Fruit fly (Drosophila melanogaster) whole organism, embryonic: ENCODE data around the gene Gas8.

Experiments used
- Abd-B ChIP-seq: fragments of 200-800 bp; sonication (Bioruptor generic); optimal IDR thresholded peaks from 2 replicates; lab custom pipeline; 2018; ENCODE audit warnings: missing biosample characterization, mild to moderate bottlenecking, missing genetic modification characterization, moderate library complexity
- Blimp-1 ChIP-seq: fragments of 200-800 bp; sonication (Bioruptor generic); optimal IDR thresholded peaks from 3 replicates; lab custom pipeline; 2018; ENCODE audit warnings: missing biosample characterization, missing genetic modification characterization, mild to moderate bottlenecking, moderate library complexity, missing genetic modification reagents
- CG10979 ChIP-seq: fragments of 200-800 bp; sonication (Bioruptor generic); optimal IDR thresholded peaks from 2 replicates; lab custom pipeline; 2018; ENCODE audit warnings: missing biosample characterization, mild to moderate bottlenecking, missing genetic modification characterization, moderate library complexity
- CG12155 ChIP-seq: fragments of 200-800 bp; sonication (Bioruptor generic); optimal IDR thresholded peaks from 3 replicates; lab custom pipeline; 2016; ENCODE audit warnings: missing biosample characterization, missing genetic modification characterization
- CG1233 ChIP-seq: fragments of 200-800 bp; sonication (Bioruptor generic); optimal IDR thresholded peaks from 4 replicates; lab custom pipeline; 2018; ENCODE audit warnings: missing biosample characterization, mild to moderate bottlenecking, missing genetic modification characterization
- CG12769 ChIP-seq: fragments of 200-800 bp; sonication (Bioruptor generic); optimal IDR thresholded peaks from 2 replicates; lab custom pipeline; 2019; ENCODE audit warnings: missing biosample characterization, mild to moderate bottlenecking, missing genetic modification characterization, moderate library complexity
- CG13296 ChIP-seq: fragments of 200-800 bp; sonication (Bioruptor generic); optimal IDR thresholded peaks from 3 replicates; lab custom pipeline; 2018; ENCODE audit warnings: missing biosample characterization, mild to moderate bottlenecking, missing genetic modification characterization
- CG15269 ChIP-seq: fragments of 200-800 bp; sonication (Bioruptor generic); optimal IDR thresholded peaks from 2 replicates; lab custom pipeline; 2018; ENCODE audit warnings: missing biosample characterization, mild to moderate bottlenecking, missing genetic modification characterization, moderate library complexity
- CG15479 ChIP-seq: fragments of 200-800 bp; sonication (Bioruptor generic); optimal IDR thresholded peaks from 3 replicates; lab custom pipeline; 2019; ENCODE audit warnings: missing biosample characterization, mild to moderate bottlenecking, missing genetic modification characterization, moderate library complexity
- CG17359 ChIP-seq: fragments of 200-800 bp; sonication (Bioruptor generic); optimal IDR thresholded peaks from 3 replicates; lab custom pipeline; 2018; ENCODE audit warnings: missing biosample characterization, mild to moderate bottlenecking, missing genetic modification characterization, moderate library complexity
- CG18262 ChIP-seq: fragments of 200-800 bp; optimal IDR thresholded peaks from 3 replicates; lab custom pipeline; 2019; ENCODE audit warnings: missing biosample characterization, mild to moderate bottlenecking, missing genetic modification characterization, moderate library complexity
- CG31441 ChIP-seq: fragments of 200-800 bp; sonication (Bioruptor generic); IDR thresholded peaks from 2 replicates; pipeline ENCODE4 v1.3.6; 2022; ENCODE audit warnings: missing biosample characterization, missing genetic modification characterization
- CG4404 ChIP-seq: fragments of 200-800 bp; sonication (Bioruptor generic); IDR thresholded peaks from 2 replicates; pipeline ENCODE4 v1.3.6; 2022; ENCODE audit warnings: missing biosample characterization, missing genetic modification characterization
- CG6175 ChIP-seq: fragments of 200-800 bp; sonication (Bioruptor generic); IDR thresholded peaks from 3 replicates; pipeline ENCODE4 v1.3.6; 2022; ENCODE audit warnings: missing biosample characterization, missing genetic modification characterization
- CG6683 ChIP-seq: fragments of 200-800 bp; sonication (Bioruptor generic); optimal IDR thresholded peaks from 2 replicates; lab custom pipeline; 2017; ENCODE audit warnings: missing biosample characterization, mild to moderate bottlenecking, missing genetic modification characterization, missing genetic modification reagents
- CG6854 ChIP-seq: fragments of 200-800 bp; sonication (Bioruptor generic); optimal IDR thresholded peaks from 3 replicates; lab custom pipeline; 2017; ENCODE audit warnings: missing biosample characterization, mild to moderate bottlenecking, missing genetic modification characterization
- Chrac-16 ChIP-seq: fragments of 200-800 bp; sonication (Bioruptor generic); optimal IDR thresholded peaks from 3 replicates; lab custom pipeline; 2016; ENCODE audit warnings: missing biosample characterization, missing genetic modification characterization
- CrebB ChIP-seq: fragments of 200-800 bp; sonication (Bioruptor generic); optimal IDR thresholded peaks from 3 replicates; lab custom pipeline; 2018; ENCODE audit warnings: missing biosample characterization, mild to moderate bottlenecking, missing genetic modification characterization
- D19B ChIP-seq: fragments of 200-800 bp; sonication (Bioruptor generic); optimal IDR thresholded peaks from 2 replicates; lab custom pipeline; 2017; ENCODE audit warnings: missing biosample characterization, mild to moderate bottlenecking, missing genetic modification characterization
- Elba2 ChIP-seq: fragments of 200-800 bp; sonication (Bioruptor generic); optimal IDR thresholded peaks from 3 replicates; lab custom pipeline; 2016; ENCODE audit warnings: missing biosample characterization, missing genetic modification characterization
- Fer3 ChIP-seq: fragments of 200-800 bp; sonication (Bioruptor generic); optimal IDR thresholded peaks from 2 replicates; lab custom pipeline; 2018; ENCODE audit warnings: missing biosample characterization, mild to moderate bottlenecking, missing genetic modification characterization, moderate library complexity
- HHEX ChIP-seq: fragments of 200-800 bp; sonication (Bioruptor generic); optimal IDR thresholded peaks from 3 replicates; lab custom pipeline; 2017; ENCODE audit warnings: missing biosample characterization, mild to moderate bottlenecking, missing genetic modification characterization, missing genetic modification reagents
- Hmr ChIP-seq: fragments of 200-800 bp; sonication (Bioruptor generic); optimal IDR thresholded peaks from 3 replicates; lab custom pipeline; 2017; ENCODE audit warnings: mild to moderate bottlenecking, missing biosample characterization, missing genetic modification reagents, missing genetic modification characterization
- Meics ChIP-seq: fragments of 200-800 bp; sonication (Bioruptor generic); optimal IDR thresholded peaks from 2 replicates; lab custom pipeline; 2017; ENCODE audit warnings: missing biosample characterization, mild to moderate bottlenecking, missing genetic modification characterization
- NFAT ChIP-seq: fragments of 200-800 bp; sonication (Bioruptor generic); IDR thresholded peaks from 2 replicates; pipeline ENCODE4 v1.3.6; 2022; ENCODE audit warnings: missing biosample characterization, missing genetic modification characterization
- Oli ChIP-seq: fragments of 200-800 bp; sonication (Bioruptor generic); optimal IDR thresholded peaks from 2 replicates; lab custom pipeline; 2018; ENCODE audit warnings: missing biosample characterization, mild to moderate bottlenecking, missing genetic modification characterization, moderate library complexity
- Sox100B ChIP-seq: fragments of 200-800 bp; sonication (Bioruptor generic); optimal IDR thresholded peaks from 3 replicates; lab custom pipeline; 2018; ENCODE audit warnings: missing biosample characterization, mild to moderate bottlenecking, missing genetic modification characterization
- Ssrp ChIP-seq: fragments of 200-800 bp; sonication (Bioruptor generic); optimal IDR thresholded peaks from 2 replicates; lab custom pipeline; 2018; ENCODE audit warnings: missing biosample characterization, mild to moderate bottlenecking, missing genetic modification characterization, moderate library complexity
- Usf ChIP-seq: fragments of 200-800 bp; sonication (Bioruptor generic); optimal IDR thresholded peaks from 2 replicates; lab custom pipeline; 2017; ENCODE audit warnings: missing genotype, missing biosample characterization, missing genetic modification characterization
- abd-A ChIP-seq: fragments of 200-800 bp; sonication (Bioruptor generic); optimal IDR thresholded peaks from 3 replicates; lab custom pipeline; 2019; ENCODE audit warnings: missing biosample characterization, mild to moderate bottlenecking, missing genetic modification characterization, moderate library complexity
- amos ChIP-seq: fragments of 200-800 bp; sonication (Bioruptor generic); IDR thresholded peaks from 2 replicates; pipeline ENCODE4 v1.3.6; 2022; ENCODE audit warnings: missing biosample characterization, missing genetic modification characterization; ENCODE audit not compliant: partially characterized antibody
- ap ChIP-seq: fragments of 200-800 bp; sonication (Bioruptor generic); IDR thresholded peaks from 2 replicates; pipeline ENCODE4 v1.3.6; 2022; ENCODE audit warnings: missing biosample characterization, missing genetic modification characterization
- exex ChIP-seq: fragments of 200-800 bp; sonication (Bioruptor generic); optimal IDR thresholded peaks from 4 replicates; lab custom pipeline; 2018; ENCODE audit warnings: missing biosample characterization, mild to moderate bottlenecking, missing genetic modification characterization, moderate library complexity
- gcm2 ChIP-seq: fragments of 200-800 bp; sonication (Bioruptor generic); optimal IDR thresholded peaks from 2 replicates; lab custom pipeline; 2016; ENCODE audit warnings: missing biosample characterization, missing genetic modification characterization
- gem ChIP-seq: fragments of 200-800 bp; sonication (Bioruptor generic); optimal IDR thresholded peaks from 2 replicates; lab custom pipeline; 2019; ENCODE audit warnings: missing biosample characterization, mild to moderate bottlenecking, missing genetic modification characterization, moderate library complexity
- h ChIP-seq: fragments of >200 bp; optimal IDR thresholded peaks from 2 replicates; lab custom pipeline; 2017
- hb ChIP-seq: fragments of 200-800 bp; sonication (Bioruptor generic); IDR thresholded peaks from 3 replicates; pipeline ENCODE4 v1.3.6; 2022; ENCODE audit warnings: missing biosample characterization, missing genetic modification characterization; ENCODE audit not compliant: partially characterized antibody
- jing ChIP-seq: fragments of 200-800 bp; sonication (Bioruptor generic); optimal IDR thresholded peaks from 2 replicates; lab custom pipeline; 2018; ENCODE audit warnings: missing biosample characterization, mild to moderate bottlenecking, missing genetic modification characterization
- nerfin-1 ChIP-seq: fragments of 200-800 bp; sonication (Bioruptor generic); optimal IDR thresholded peaks from 3 replicates; lab custom pipeline; 2019; ENCODE audit warnings: missing biosample characterization, mild to moderate bottlenecking, missing genetic modification characterization, moderate library complexity
- onecut ChIP-seq: fragments of 200-800 bp; sonication (Bioruptor generic); IDR thresholded peaks from 2 replicates; pipeline ENCODE4 v1.3.6; 2022; ENCODE audit warnings: missing biosample characterization, missing genetic modification characterization
- phol ChIP-seq: fragments of 200-800 bp; sonication (Bioruptor generic); optimal IDR thresholded peaks from 3 replicates; lab custom pipeline; 2018; ENCODE audit warnings: missing biosample characterization, mild to moderate bottlenecking, missing genetic modification characterization, moderate library complexity
- pita ChIP-seq: fragments of 200-800 bp; sonication (Bioruptor generic); optimal IDR thresholded peaks from 2 replicates; lab custom pipeline; 2017; ENCODE audit warnings: missing biosample characterization, mild to moderate bottlenecking, missing genetic modification characterization
- scrt ChIP-seq: fragments of 200-800 bp; sonication (Bioruptor generic); optimal IDR thresholded peaks from 2 replicates; lab custom pipeline; 2018; ENCODE audit warnings: missing biosample characterization, mild to moderate bottlenecking, missing genetic modification characterization, moderate library complexity
- slou ChIP-seq: fragments of 200-800 bp; sonication (Bioruptor generic); optimal IDR thresholded peaks from 3 replicates; lab custom pipeline; 2016; ENCODE audit warnings: missing biosample characterization, missing genetic modification characterization
- sob ChIP-seq: fragments of 200-800 bp; sonication (Bioruptor generic); IDR thresholded peaks from 2 replicates; pipeline ENCODE4 v1.3.6; 2022; ENCODE audit warnings: missing biosample characterization, missing genetic modification characterization
- tgo ChIP-seq: fragments of 200-800 bp; sonication (Bioruptor generic); IDR thresholded peaks from 3 replicates; pipeline ENCODE4 v1.3.6; 2022; ENCODE audit warnings: missing biosample characterization, missing genetic modification characterization
- toy ChIP-seq: fragments of 200-800 bp; sonication (Bioruptor generic); IDR thresholded peaks from 2 replicates; pipeline ENCODE4 v1.3.6; 2022; ENCODE audit warnings: missing biosample characterization, missing genetic modification characterization

The Gas8 gene

DNA sequence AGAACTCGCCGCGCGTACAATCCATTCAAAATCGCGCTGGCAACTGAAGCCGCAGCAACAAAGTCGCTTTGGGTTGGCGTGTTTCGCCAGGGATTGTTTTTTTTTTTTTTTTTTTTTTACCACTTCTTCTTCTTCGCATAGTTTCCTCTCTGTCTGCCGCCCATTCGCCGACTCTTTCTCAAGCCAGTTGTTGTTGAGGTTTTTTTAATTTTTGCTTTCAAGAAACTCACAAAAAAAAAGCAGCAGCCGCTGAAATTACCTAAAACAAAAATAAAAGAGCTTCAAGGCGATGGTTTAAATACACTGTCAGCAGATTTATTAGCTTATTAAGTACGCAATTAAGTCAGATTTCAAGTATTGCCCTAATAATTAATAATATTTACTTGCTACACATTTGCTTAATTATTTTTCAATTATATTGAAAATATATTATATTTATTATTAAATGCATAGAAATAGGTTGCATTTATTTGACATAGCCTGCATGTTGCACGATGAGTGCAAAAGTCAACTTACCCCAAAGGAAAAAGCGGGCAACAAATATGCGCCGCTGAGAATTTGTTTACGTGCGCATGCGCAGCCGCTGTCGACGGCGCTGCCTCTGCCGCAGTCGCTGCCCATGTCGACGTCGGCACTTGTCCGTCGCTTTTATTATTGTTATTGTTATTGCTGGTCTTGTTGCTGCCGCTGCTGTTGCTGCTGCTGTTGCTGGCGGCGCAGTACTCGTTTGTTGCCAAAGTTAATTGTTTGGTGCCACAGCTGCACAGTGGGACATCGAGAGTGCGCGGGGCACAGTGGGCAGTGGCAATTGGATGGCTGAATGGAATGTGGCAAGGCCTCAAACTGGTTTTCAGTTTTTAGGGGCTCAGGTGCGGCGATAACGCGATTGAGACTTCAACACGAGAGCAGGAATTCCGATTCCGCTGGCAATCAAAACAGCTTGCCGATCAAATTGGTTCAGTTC, 29.9 kb downstream of the Gas8 start, which contains the start of gene CG12206 (continued):
- TF ChIP-seq CG6683 (GFP tag; lab: Kevin White, UChicago), result no peak
- TF ChIP-seq slou (GFP tag; lab: Kevin White, UChicago), result peak; percentile 19
- TF ChIP-seq gem (tag; lab: Kevin White, UChicago), result peak; percentile 78
- peak; percentile 58; the same call in 2 of the 3 replicates for TF ChIP-seq tgo (GFP tag; lab: Robert Waterston, UW)
- TF ChIP-seq NFAT, result 0 out of 2 replicates have a peak, but pooled peaks have one; percentile 44
- peak; percentile 66 for TF ChIP-seq phol (tag; lab: Kevin White, UChicago)
- TF ChIP-seq CG6854 (GFP tag; lab: Kevin White, UChicago), result peak; percentile 59
- no peak for TF ChIP-seq jing (GFP tag; lab: Kevin White, UChicago)
- peak; percentile 47 for TF ChIP-seq HHEX (GFP tag; lab: Kevin White, UChicago)
- peak; percentile 71 for TF ChIP-seq CG15269
- no peak for TF ChIP-seq h
- peak; percentile 53 for TF ChIP-seq Ssrp (tag; lab: Kevin White, UChicago)
- no peak for TF ChIP-seq CG12769 (tag; lab: Kevin White, UChicago)
- TF ChIP-seq amos (GFP tag; lab: Robert Waterston, UW), result no peak
- peak; percentile 46 for TF ChIP-seq Blimp-1 (GFP tag; lab: Kevin White, UChicago)
- TF ChIP-seq ap, result no peak
- TF ChIP-seq CG4404 (GFP tag; lab: Robert Waterston, UW), result peak; percentile 27; the same call in 1 of the 2 replicates
- TF ChIP-seq Chrac-16 (GFP tag; lab: Kevin White, UChicago), result peak; percentile 0
- TF ChIP-seq CG31441 (GFP tag; lab: Robert Waterston, UW), result peak; percentile 71
- TF ChIP-seq CG1233 (GFP tag; lab: Kevin White, UChicago), result peak; percentile 52
- TF ChIP-seq Fer3 (tag; lab: Kevin White, UChicago), result peak; percentile 55
- peak; percentile 71 for TF ChIP-seq CG18262 (tag; lab: Kevin White, UChicago)
- no peak for TF ChIP-seq pita (GFP tag; lab: Kevin White, UChicago)
- TF ChIP-seq exex, result peak; percentile 3
- no peak for TF ChIP-seq toy (GFP tag; lab: Robert Waterston, UW)
- TF ChIP-seq scrt (GFP tag; lab: Kevin White, UChicago), result peak; percentile 61
- TF ChIP-seq CG15479 (GFP tag; lab: Kevin White, UChicago), result no peak
- peak; percentile 39; the same call in 1 of the 2 replicates for TF ChIP-seq sob (GFP tag; lab: Robert Waterston, UW)
- TF ChIP-seq Hmr (GFP tag; lab: Kevin White, UChicago), result peak; percentile 61
- TF ChIP-seq Elba2, result no peak
- TF ChIP-seq abd-A (tag; lab: Kevin White, UChicago), result peak; percentile 26
- TF ChIP-seq CG12155 (GFP tag; lab: Kevin White, UChicago), result peak; percentile 12
- peak; percentile 42 for TF ChIP-seq nerfin-1 (tag; lab: Kevin White, UChicago)
- TF ChIP-seq gcm2 (GFP tag; lab: Kevin White, UChicago), result no peak
- TF ChIP-seq hb (GFP tag; lab: Robert Waterston, UW), result no peak
- peak; percentile 56 for TF ChIP-seq CG13296
- TF ChIP-seq CG6175 (GFP tag; lab: Robert Waterston, UW), result peak; percentile 93
- peak; percentile 64 for TF ChIP-seq CG17359 (tag; lab: Kevin White, UChicago)
- TF ChIP-seq CG10979 (tag; lab: Kevin White, UChicago), result peak; percentile 63
- peak; percentile 9 for TF ChIP-seq CrebB (tag; lab: Kevin White, UChicago)
- TF ChIP-seq D19B (GFP tag; lab: Kevin White, UChicago), result peak; percentile 35
- 0 out of 2 replicates have a peak, but pooled peaks have one; percentile 11 for TF ChIP-seq onecut
- peak; percentile 57 for TF ChIP-seq Oli (tag; lab: Kevin White, UChicago)
- TF ChIP-seq Usf (GFP tag; lab: Kevin White, UChicago), result peak; percentile 39
- TF ChIP-seq Abd-B (GFP tag; lab: Kevin White, UChicago), result peak; percentile 60
- peak; percentile 74 for TF ChIP-seq Sox100B (GFP tag; lab: Kevin White, UChicago)
- peak; percentile 70 for TF ChIP-seq Meics (GFP tag; lab: Kevin White, UChicago)
